Worm (Caenorhabditis elegans) whole organism, early embryonic: Measurements from ENCODE around the gene cyy-1.

Source experiments
- ama-1 ChIP-seq: fragments of 150-350 bp; optimal IDR thresholded peaks from 2 replicates; lab custom pipeline; 2014
- flt-1 ChIP-seq: fragments of 200-800 bp; sonication (Bioruptor generic); IDR thresholded peaks from 2 replicates; pipeline ENCODE4 v1.3.6; 2022; ENCODE audit warnings: missing genetic modification characterization, missing compliant biosample characterization
- hmbx-1 ChIP-seq: sonication (generic microtip); optimal IDR thresholded peaks from 2 replicates; lab custom pipeline; 2016; ENCODE audit warnings: mild to moderate bottlenecking, missing genetic modification characterization, missing compliant biosample characterization

DNA sequence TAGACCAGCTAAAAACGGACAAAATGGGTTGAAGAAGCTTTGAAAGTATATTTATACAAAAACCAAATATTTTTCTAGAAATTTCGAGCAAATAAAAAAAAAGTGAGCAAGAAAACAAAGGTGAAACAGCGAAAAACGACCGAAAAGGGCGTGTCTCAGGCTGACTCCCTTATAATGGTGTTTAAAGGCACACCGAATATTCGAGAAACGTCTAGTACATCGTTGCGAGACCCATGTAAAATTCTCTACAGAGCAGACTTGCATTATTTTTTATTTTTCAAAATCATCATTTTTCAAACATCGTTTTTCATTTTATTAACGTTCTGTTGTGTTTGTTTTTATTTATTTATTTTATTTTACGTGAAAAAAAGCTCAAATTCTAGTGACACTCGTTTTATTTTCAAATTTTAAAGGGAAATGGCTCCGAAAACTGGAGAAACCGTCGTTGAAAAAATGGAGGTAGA lies 41.3 kb downstream of the cyy-1 start, which contains the start of gene rpn-3:
- TF ChIP-seq flt-1 (GFP tag; lab: Robert Waterston, UW) (no peak; the same call in 1 of the 2 replicates), hmbx-1 (tag; lab: Kevin White, UChicago) (no peak), ama-1 (lab: Kevin White, UChicago) (no peak)
